Worm (Caenorhabditis elegans) whole organism, mixed stage, embryonic: ENCODE results near the gene mapk-15.

Experiments
- M03D4.4 ChIP-seq: sonication (generic microtip); optimal IDR thresholded peaks from 2 replicates; lab custom pipeline; 2017; ENCODE audit warnings: mild to moderate bottlenecking, missing genetic modification characterization, missing compliant biosample characterization
- bed-3 ChIP-seq: fragments of 200-800 bp; sonication (Bioruptor generic); optimal IDR thresholded peaks from 3 replicates; lab custom pipeline; 2018; ENCODE audit warnings: mild to moderate bottlenecking, missing genetic modification characterization, moderate library complexity, missing compliant biosample characterization
- blmp-1 ChIP-seq: fragments of 150-350 bp; optimal IDR thresholded peaks from 2 replicates; lab custom pipeline; 2014; ENCODE audit warnings: missing biosample characterization, missing genetic modification characterization
- ceh-39 ChIP-seq: fragments of 150-350 bp; optimal IDR thresholded peaks from 2 replicates; lab custom pipeline; 2014; ENCODE audit warnings: missing biosample characterization, missing genetic modification characterization
- ceh-43 ChIP-seq: fragments of 200-800 bp; sonication (Bioruptor generic); optimal IDR thresholded peaks from 2 replicates; lab custom pipeline; 2018; ENCODE audit warnings: mild to moderate bottlenecking, missing genetic modification characterization, moderate library complexity, missing compliant biosample characterization
- ceh-83 ChIP-seq: fragments of 200-800 bp; sonication (Bioruptor generic); optimal IDR thresholded peaks from 2 replicates; lab custom pipeline; 2018; ENCODE audit warnings: mild to moderate bottlenecking, missing genetic modification characterization, missing compliant biosample characterization
- ces-1 ChIP-seq: fragments of 150-350 bp; optimal IDR thresholded peaks from 2 replicates; lab custom pipeline; 2014; ENCODE audit warnings: missing biosample characterization, missing genetic modification reagents, missing genetic modification characterization
- cnd-1 ChIP-seq: fragments of 200-800 bp; sonication (Bioruptor generic); optimal IDR thresholded peaks from 2 replicates; lab custom pipeline; 2018; ENCODE audit warnings: mild to moderate bottlenecking, missing genetic modification characterization, missing compliant biosample characterization
- drap-1 ChIP-seq: fragments of 200-800 bp; sonication (Bioruptor generic); optimal IDR thresholded peaks from 3 replicates; lab custom pipeline; 2018; ENCODE audit warnings: mild to moderate bottlenecking, missing genetic modification characterization, missing compliant biosample characterization
- elt-3 ChIP-seq: fragments of 150-350 bp; optimal IDR thresholded peaks from 2 replicates; lab custom pipeline; 2014; ENCODE audit warnings: missing biosample characterization, missing genetic modification characterization
- flh-1 ChIP-seq: fragments of 200-800 bp; sonication (Bioruptor generic); optimal IDR thresholded peaks from 2 replicates; lab custom pipeline; 2018; ENCODE audit warnings: mild to moderate bottlenecking, missing genetic modification characterization, moderate library complexity, missing compliant biosample characterization
- ham-2 ChIP-seq: fragments of 200-800 bp; sonication (Bioruptor generic); optimal IDR thresholded peaks from 2 replicates; lab custom pipeline; 2018; ENCODE audit warnings: mild to moderate bottlenecking, missing genetic modification characterization, missing compliant biosample characterization
- hlh-1 ChIP-seq: fragments of 150-350 bp; optimal IDR thresholded peaks from 2 replicates; lab custom pipeline; 2014; ENCODE audit warnings: missing biosample characterization, missing genetic modification reagents, missing genetic modification characterization
- lin-13 ChIP-seq: fragments of 150-350 bp; optimal IDR thresholded peaks from 2 replicates; lab custom pipeline; 2014; ENCODE audit warnings: missing biosample characterization, missing genetic modification characterization
- lin-32 ChIP-seq: fragments of 200-800 bp; sonication (Bioruptor generic); optimal IDR thresholded peaks from 2 replicates; lab custom pipeline; 2018; ENCODE audit warnings: mild to moderate bottlenecking, missing genetic modification characterization, missing compliant biosample characterization
- lsy-2 ChIP-seq: fragments of 150-350 bp; optimal IDR thresholded peaks from 2 replicates; lab custom pipeline; 2014; ENCODE audit warnings: missing biosample characterization, missing genetic modification characterization
- mab-5 ChIP-seq: fragments of 150-350 bp; optimal IDR thresholded peaks from 2 replicates; lab custom pipeline; 2014; ENCODE audit warnings: missing biosample characterization, missing genetic modification characterization
- mep-1 ChIP-seq: fragments of 150-350 bp; optimal IDR thresholded peaks from 2 replicates; lab custom pipeline; 2017; ENCODE audit warnings: missing biosample characterization, missing genetic modification reagents, missing genetic modification characterization, inconsistent platforms
- mls-2 ChIP-seq: sonication (generic microtip); optimal IDR thresholded peaks from 2 replicates; lab custom pipeline; 2016; ENCODE audit warnings: mild to moderate bottlenecking, missing genetic modification characterization, moderate library complexity, missing compliant biosample characterization
- nhr-12 ChIP-seq: fragments of 150-350 bp; optimal IDR thresholded peaks from 2 replicates; lab custom pipeline; 2014; ENCODE audit warnings: missing biosample characterization, missing genetic modification characterization
- nhr-2 ChIP-seq: fragments of 150-350 bp; optimal IDR thresholded peaks from 2 replicates; lab custom pipeline; 2014; ENCODE audit warnings: missing biosample characterization, missing genetic modification characterization
- nhr-237 ChIP-seq: fragments of 150-350 bp; optimal IDR thresholded peaks from 2 replicates; lab custom pipeline; 2014; ENCODE audit warnings: missing biosample characterization, missing genetic modification characterization
- nhr-28 ChIP-seq: fragments of 150-350 bp; optimal IDR thresholded peaks from 2 replicates; lab custom pipeline; 2014; ENCODE audit warnings: missing biosample characterization, missing genetic modification characterization
- nhr-76 ChIP-seq: sonication (generic microtip); optimal IDR thresholded peaks from 2 replicates; lab custom pipeline; 2017; ENCODE audit warnings: missing biosample characterization, missing genetic modification characterization
- sem-2 ChIP-seq: fragments of 200-800 bp; sonication (Bioruptor generic); optimal IDR thresholded peaks from 2 replicates; lab custom pipeline; 2018; ENCODE audit warnings: mild to moderate bottlenecking, missing genetic modification characterization, missing compliant biosample characterization
- snpc-4 ChIP-seq: fragments of 150-350 bp; optimal IDR thresholded peaks from 2 replicates; lab custom pipeline; 2014; ENCODE audit warnings: missing biosample characterization, missing genetic modification characterization
- sptf-1 ChIP-seq: sonication (generic microtip); optimal IDR thresholded peaks from 2 replicates; lab custom pipeline; 2017; ENCODE audit warnings: mild to moderate bottlenecking, missing genetic modification characterization, moderate library complexity, missing compliant biosample characterization
- tbx-8 ChIP-seq: fragments of 200-800 bp; sonication (Bioruptor generic); optimal IDR thresholded peaks from 2 replicates; lab custom pipeline; 2018; ENCODE audit warnings: mild to moderate bottlenecking, missing genetic modification characterization, moderate library complexity, missing compliant biosample characterization
- unc-120 ChIP-seq: sonication (generic microtip); optimal IDR thresholded peaks from 2 replicates; lab custom pipeline; 2017; ENCODE audit warnings: missing genetic modification characterization, missing compliant biosample characterization; ENCODE audit not compliant: poor library complexity, severe bottlenecking
- unc-39 ChIP-seq: fragments of 150-350 bp; optimal IDR thresholded peaks from 2 replicates; lab custom pipeline; 2014; ENCODE audit warnings: missing biosample characterization, missing genetic modification characterization
- zip-8 ChIP-seq: fragments of 150-350 bp; optimal IDR thresholded peaks from 2 replicates; lab custom pipeline; 2014; ENCODE audit warnings: missing biosample characterization, missing genetic modification characterization
- ztf-11 ChIP-seq: fragments of 150-350 bp; optimal IDR thresholded peaks from 2 replicates; lab custom pipeline; 2014; ENCODE audit warnings: missing biosample characterization, missing genetic modification characterization

Gene mapk-15

ce11 chrIII:6116981-6117380 is 49.3 kb downstream of the mapk-15 start:
- TF ChIP-seq nhr-2 (no peak), lin-13 (no peak), unc-120 (tag; lab: Kevin White, UChicago) (no peak), M03D4.4 (no peak), hlh-1 (tag; lab: Kevin White, UChicago) (no peak), tbx-8 (GFP tag; lab: Kevin White, UChicago) (no peak), nhr-28 (no peak), ces-1 (GFP tag; lab: Kevin White, UChicago) (no peak), blmp-1 (no peak), mep-1 (tag; lab: Kevin White, UChicago) (no peak), lin-32 (GFP tag; lab: Kevin White, UChicago) (no peak), nhr-12 (tag; lab: Kevin White, UChicago) (no peak), snpc-4 (tag; lab: Kevin White, UChicago) (no peak), bed-3 (GFP tag; lab: Kevin White, UChicago) (no peak), zip-8 (tag; lab: Kevin White, UChicago) (no peak), lsy-2 (no peak)

- TF ChIP-seq mep-1 (tag; lab: Kevin White, UChicago), result no peak
- no peak for TF ChIP-seq elt-3 (tag; lab: Kevin White, UChicago)
- TF ChIP-seq nhr-76 (tag; lab: Kevin White, UChicago), result no peak
- TF ChIP-seq drap-1 (GFP tag; lab: Kevin White, UChicago), result no peak
- TF ChIP-seq lsy-2, result no peak
- TF ChIP-seq unc-120 (tag; lab: Kevin White, UChicago), result no peak
- no peak for TF ChIP-seq mab-5 (tag; lab: Kevin White, UChicago)
- TF ChIP-seq snpc-4 (tag; lab: Kevin White, UChicago), result no peak
- TF ChIP-seq flh-1, result no peak
- no peak for TF ChIP-seq ztf-11 (tag; lab: Kevin White, UChicago)
- no peak for TF ChIP-seq ceh-43 (GFP tag; lab: Kevin White, UChicago)
- TF ChIP-seq nhr-237 (tag; lab: Kevin White, UChicago), result no peak
- TF ChIP-seq ceh-39 (tag; lab: Kevin White, UChicago), result no peak
- no peak for TF ChIP-seq ceh-83
- TF ChIP-seq mls-2 (tag; lab: Kevin White, UChicago), result no peak
- no peak for TF ChIP-seq nhr-2
- no peak for TF ChIP-seq nhr-28
- no peak for TF ChIP-seq blmp-1
- no peak for TF ChIP-seq unc-39 (tag; lab: Kevin White, UChicago)
- TF ChIP-seq M03D4.4, result no peak
- TF ChIP-seq, all 35 proteins: peak for 0
Measured at ce11 chrIII:6118320-6118719, 50.7 kb downstream of the mapk-15 start, which contains the start of gene kin-18. Gene kin-18, plus strand, starts transcription at chrIII:6118620.

- TF ChIP-seq mep-1 (tag; lab: Kevin White, UChicago) (no peak), nhr-237 (tag; lab: Kevin White, UChicago) (no peak), nhr-76 (tag; lab: Kevin White, UChicago) (no peak), ceh-39 (tag; lab: Kevin White, UChicago) (no peak), unc-39 (tag; lab: Kevin White, UChicago) (no peak), cnd-1 (tag; lab: Kevin White, UChicago) (no peak), ham-2 (GFP tag; lab: Kevin White, UChicago) (no peak), unc-120 (tag; lab: Kevin White, UChicago) (no peak), nhr-28 (no peak), sptf-1 (tag; lab: Kevin White, UChicago) (no peak), tbx-8 (GFP tag; lab: Kevin White, UChicago) (no peak), sem-2 (GFP tag; lab: Kevin White, UChicago) (no peak), hlh-1 (tag; lab: Kevin White, UChicago) (no peak)
Measured at ce11 chrIII:6120990-6121389, 53.3 kb downstream of the mapk-15 start.
